Fruit fly (Drosophila melanogaster): Measurements from ENCODE around the gene Irp-1A.
A peak's percentile ranks its signal among the peaks of the same experiment; 100 is the strongest.

Gene Irp-1A

DNA sequence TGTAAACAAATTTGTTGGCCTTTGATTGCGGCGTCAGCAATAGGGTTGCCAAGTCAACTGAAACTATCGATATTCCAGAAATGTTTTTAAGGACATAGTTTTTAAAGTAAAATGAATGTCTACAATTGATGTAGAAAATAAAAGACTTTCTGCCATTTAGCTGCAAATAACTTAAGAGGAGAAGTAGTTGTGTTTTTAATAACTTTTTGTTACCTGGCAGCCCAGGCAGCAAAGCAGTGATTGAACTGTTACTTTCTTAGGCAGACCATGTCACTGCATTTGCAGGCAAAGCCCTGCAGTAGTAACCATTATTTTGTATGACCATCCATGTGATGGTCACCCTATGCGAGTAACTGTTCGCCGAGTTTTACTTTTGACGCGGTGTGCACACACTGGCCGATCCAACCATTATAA is 26.2 kb upstream of the Irp-1A start, which contains the start of the genes rumi, CG7029 and Usp12-46 (continued):
- TF ChIP-seq Antp (GFP tag; optimal IDR thresholded peaks at IDR 0.05) (peak; percentile 93), sqz (GFP tag; optimal IDR thresholded peaks at IDR 0.05) (peak; percentile 57), CoRest (tag; optimal IDR thresholded peaks at IDR 0.05) (peak; percentile 87), CG11093 (GFP tag; IDR thresholded peaks at IDR 0.05) (peak; percentile 28; the same call in 1 of the 3 replicates), CG11695 (GFP tag; IDR thresholded peaks at IDR 0.05) (peak; percentile 73; the same call in 2 of the 3 replicates), sug (tag; optimal IDR thresholded peaks at IDR 0.05) (peak; percentile 86), Bteb2 (GFP tag; optimal IDR thresholded peaks at IDR 0.05) (peak; percentile 90), Elba2 (GFP tag; optimal IDR thresholded peaks at IDR 0.05) (peak; percentile 71), CkIIα-i1 (GFP tag; IDR thresholded peaks at IDR 0.05) (no peak), Hmx (GFP tag; optimal IDR thresholded peaks at IDR 0.05) (peak; percentile 72), CG1233 (GFP tag; optimal IDR thresholded peaks at IDR 0.05) (peak; percentile 82), CG16779 (GFP tag; IDR thresholded peaks at IDR 0.05) (peak; percentile 76; the same call in 1 of the 2 replicates), MBD-R2 (GFP tag; IDR thresholded peaks at IDR 0.05) (peak; percentile 92), Dip3 (GFP tag; optimal IDR thresholded peaks at IDR 0.05) (peak; percentile 92), CG32772 (GFP tag; IDR thresholded peaks at IDR 0.05) (peak; percentile 83), CG13296 (GFP tag; optimal IDR thresholded peaks at IDR 0.05) (peak; percentile 73), al (GFP tag; IDR thresholded peaks at IDR 0.05) (peak; percentile 75), CG10267 (tag; optimal IDR thresholded peaks at IDR 0.05) (peak; percentile 80), odd (GFP tag; optimal IDR thresholded peaks at IDR 0.05) (no peak), CG4707 (GFP tag; optimal IDR thresholded peaks at IDR 0.05) (peak; percentile 67), Bgb (GFP tag; IDR thresholded peaks at IDR 0.05; ENCODE audit: partially characterized antibody) (peak; percentile 72), Dip2 (GFP tag; IDR thresholded peaks at IDR 0.05) (no peak), mam (GFP tag; optimal IDR thresholded peaks at IDR 0.05) (peak; percentile 91), Meics (GFP tag; optimal IDR thresholded peaks at IDR 0.05) (peak; percentile 75), tna (GFP tag; IDR thresholded peaks at IDR 0.05; ENCODE audit: partially characterized antibody) (no peak), CG8359 (GFP tag; optimal IDR thresholded peaks at IDR 0.05; ENCODE audit: borderline replicate concordance) (peak; percentile 32), BEAF-32 (GFP tag; optimal IDR thresholded peaks at IDR 0.05) (peak; percentile 87), CG13775 (GFP tag; optimal IDR thresholded peaks at IDR 0.05) (peak; percentile 89), CG17802 (tag; optimal IDR thresholded peaks at IDR 0.05) (peak; percentile 61), Fer3 (tag; optimal IDR thresholded peaks at IDR 0.05) (peak; percentile 84), CG7987 (GFP tag; optimal IDR thresholded peaks at IDR 0.05) (peak; percentile 57), CG1647 (GFP tag; optimal IDR thresholded peaks at IDR 0.05) (peak; percentile 90), CG4360 (GFP tag; IDR thresholded peaks at IDR 0.05) (peak; percentile 42; the same call in 1 of the 2 replicates), sens (GFP tag) (peak; percentile 99), crol (GFP tag; IDR thresholded peaks at IDR 0.05) (0 out of 2 replicates have a peak, but pooled peaks have one; percentile 10), chinmo (GFP tag; IDR thresholded peaks at IDR 0.05; ENCODE audit: partially characterized antibody) (peak; percentile 86; the same call in 3 of the 4 replicates), run (tag; optimal IDR thresholded peaks at IDR 0.05) (peak; percentile 56), sr (GFP tag; IDR thresholded peaks at IDR 0.05) (peak; percentile 54; the same call in 1 of the 3 replicates), h (optimal IDR thresholded peaks at IDR 0.05) (no peak), CG4854 (GFP tag; optimal IDR thresholded peaks at IDR 0.05) (peak; percentile 84), CG9797 (GFP tag; optimal IDR thresholded peaks at IDR 0.05) (peak; percentile 41), CG7963 (GFP tag; IDR thresholded peaks at IDR 0.05; ENCODE audit: partially characterized antibody) (0 out of 3 replicates have a peak, but pooled peaks have one; percentile 62), NC2β (GFP tag; optimal IDR thresholded peaks at IDR 0.05) (peak; percentile 91), CG7357 (GFP tag; IDR thresholded peaks at IDR 0.05) (peak; percentile 60; the same call in 2 of the 3 replicates), Adf1 (GFP tag; IDR thresholded peaks at IDR 0.05) (peak; percentile 41; the same call in 1 of the 2 replicates), YL-1 (GFP tag; optimal IDR thresholded peaks at IDR 0.05) (peak; percentile 70), CG32532 (GFP tag; IDR thresholded peaks at IDR 0.05) (peak; percentile 89), CG8478 (optimal IDR thresholded peaks at IDR 0.05) (no peak), dpn (GFP tag; optimal IDR thresholded peaks at IDR 0.05) (peak; percentile 85 to 92), E2f2 (GFP tag; IDR thresholded peaks at IDR 0.05) (peak; percentile 63), Kr (GFP tag; optimal IDR thresholded peaks at IDR 0.05) (no peak)
